Worm (Caenorhabditis elegans) whole organism, late embryonic: ENCODE measurements around the gene snr-3.

ENCODE experiments used
- C08G9.2 ChIP-seq: sonication (generic microtip); optimal IDR thresholded peaks from 2 replicates; lab custom pipeline; 2016; ENCODE audit warnings: mild to moderate bottlenecking, missing genetic modification characterization, moderate library complexity, missing compliant biosample characterization
- C38D4.7 ChIP-seq: fragments of 200-800 bp; sonication (Bioruptor generic); optimal IDR thresholded peaks from 2 replicates; lab custom pipeline; 2018; ENCODE audit warnings: mild to moderate bottlenecking, missing genetic modification characterization, moderate library complexity, missing compliant biosample characterization
- K09A11.1 ChIP-seq: sonication (generic microtip); optimal IDR thresholded peaks from 2 replicates; lab custom pipeline; 2017; ENCODE audit warnings: antibody characterized with exemption, mild to moderate bottlenecking, missing genetic modification characterization, missing compliant biosample characterization; ENCODE audit not compliant: insufficient read depth
- T23F11.4 ChIP-seq: fragments of 200-800 bp; sonication (Bioruptor generic); optimal IDR thresholded peaks from 2 replicates; lab custom pipeline; 2018; ENCODE audit warnings: mild to moderate bottlenecking, missing genetic modification characterization, missing compliant biosample characterization
- ama-1 ChIP-seq: fragments of 150-350 bp; optimal IDR thresholded peaks from 2 replicates; lab custom pipeline; 2014
- ceh-14 ChIP-seq: sonication (generic microtip); optimal IDR thresholded peaks from 2 replicates; lab custom pipeline; 2016; ENCODE audit warnings: missing genotype, missing genetic modification characterization, missing compliant biosample characterization
- ceh-18 ChIP-seq: sonication (generic microtip); optimal IDR thresholded peaks from 2 replicates; lab custom pipeline; 2016; ENCODE audit warnings: missing genetic modification characterization, missing compliant biosample characterization
- ceh-19 ChIP-seq: fragments of 200-800 bp; sonication (Bioruptor generic); optimal IDR thresholded peaks from 2 replicates; lab custom pipeline; 2018; ENCODE audit warnings: mild to moderate bottlenecking, missing genetic modification characterization, missing compliant biosample characterization
- ceh-2 ChIP-seq: sonication (generic microtip); optimal IDR thresholded peaks from 2 replicates; lab custom pipeline; 2016; ENCODE audit warnings: missing genotype, missing genetic modification characterization, missing compliant biosample characterization
- ceh-22 ChIP-seq: sonication (generic microtip); optimal IDR thresholded peaks from 2 replicates; lab custom pipeline; 2017; ENCODE audit warnings: missing biosample characterization, missing genetic modification characterization
- ceh-24 ChIP-seq: sonication (generic microtip); optimal IDR thresholded peaks from 2 replicates; lab custom pipeline; 2016; ENCODE audit warnings: mild to moderate bottlenecking, missing genetic modification characterization, missing compliant biosample characterization
- ceh-31 ChIP-seq: sonication (generic microtip); optimal IDR thresholded peaks from 2 replicates; lab custom pipeline; 2016; ENCODE audit warnings: missing genetic modification characterization, missing compliant biosample characterization
- ceh-34 ChIP-seq: sonication (generic microtip); optimal IDR thresholded peaks from 2 replicates; lab custom pipeline; 2016; ENCODE audit warnings: mild to moderate bottlenecking, missing genetic modification characterization, missing compliant biosample characterization
- ceh-48 ChIP-seq: sonication (generic microtip); optimal IDR thresholded peaks from 2 replicates; lab custom pipeline; 2016; ENCODE audit warnings: missing genetic modification characterization, inconsistent platforms, missing compliant biosample characterization
- ceh-6 ChIP-seq: fragments of 200-800 bp; sonication (Bioruptor generic); optimal IDR thresholded peaks from 2 replicates; lab custom pipeline; 2018; ENCODE audit warnings: mild to moderate bottlenecking, missing genetic modification characterization, missing compliant biosample characterization
- dve-1 ChIP-seq: sonication (generic microtip); optimal IDR thresholded peaks from 2 replicates; lab custom pipeline; 2017; ENCODE audit warnings: antibody characterized with exemption, mild to moderate bottlenecking, missing genetic modification characterization, missing compliant biosample characterization
- elt-2 ChIP-seq: sonication (generic microtip); optimal IDR thresholded peaks from 2 replicates; lab custom pipeline; 2016; ENCODE audit warnings: missing genetic modification reagents, missing genetic modification characterization, missing compliant biosample characterization
- elt-4 ChIP-seq: sonication (generic microtip); optimal IDR thresholded peaks from 2 replicates; lab custom pipeline; 2016; ENCODE audit warnings: missing genetic modification characterization, missing compliant biosample characterization
- ets-4 ChIP-seq: sonication (generic microtip); optimal IDR thresholded peaks from 2 replicates; lab custom pipeline; 2016; ENCODE audit warnings: missing genetic modification characterization, missing compliant biosample characterization
- fax-1 ChIP-seq: sonication (generic microtip); optimal IDR thresholded peaks from 2 replicates; lab custom pipeline; 2016; ENCODE audit warnings: missing genotype, missing genetic modification characterization, missing compliant biosample characterization
- fkh-10 ChIP-seq: fragments of 150-350 bp; optimal IDR thresholded peaks from 2 replicates; lab custom pipeline; 2014; ENCODE audit warnings: missing biosample characterization, missing genetic modification reagents, missing genetic modification characterization
- fkh-6 ChIP-seq: sonication (generic microtip); optimal IDR thresholded peaks from 2 replicates; lab custom pipeline; 2016; ENCODE audit warnings: missing genetic modification characterization, missing compliant biosample characterization
- gmeb-2 ChIP-seq: sonication (generic microtip); optimal IDR thresholded peaks from 2 replicates; lab custom pipeline; 2016; ENCODE audit warnings: missing genetic modification characterization, inconsistent platforms, missing compliant biosample characterization
- hlh-30 ChIP-seq: sonication (generic microtip); optimal IDR thresholded peaks from 2 replicates; lab custom pipeline; 2017; ENCODE audit warnings: antibody characterized with exemption, missing genetic modification characterization, missing compliant biosample characterization; ENCODE audit not compliant: insufficient read depth
- hlh-6 ChIP-seq: sonication (generic microtip); optimal IDR thresholded peaks from 2 replicates; lab custom pipeline; 2016; ENCODE audit warnings: missing genotype, missing genetic modification characterization, missing compliant biosample characterization
- hlh-8 ChIP-seq: sonication (generic microtip); optimal IDR thresholded peaks from 2 replicates; lab custom pipeline; 2016; ENCODE audit warnings: missing genotype, missing genetic modification characterization, missing compliant biosample characterization
- lin-11 ChIP-seq: fragments of 200-800 bp; sonication (Bioruptor generic); optimal IDR thresholded peaks from 2 replicates; lab custom pipeline; 2018; ENCODE audit warnings: mild to moderate bottlenecking, missing genetic modification characterization, missing compliant biosample characterization
- madf-2 ChIP-seq: sonication (generic microtip); optimal IDR thresholded peaks from 2 replicates; lab custom pipeline; 2017; ENCODE audit warnings: missing genetic modification characterization, missing compliant biosample characterization
- mec-3 ChIP-seq: sonication (generic microtip); optimal IDR thresholded peaks from 2 replicates; lab custom pipeline; 2016; ENCODE audit warnings: borderline replicate concordance, missing genetic modification characterization, missing compliant biosample characterization
- nfya-1 ChIP-seq: sonication (generic microtip); optimal IDR thresholded peaks from 2 replicates; lab custom pipeline; 2017; ENCODE audit warnings: missing genetic modification characterization, mild to moderate bottlenecking, missing compliant biosample characterization, antibody characterized with exemption, moderate library complexity
- nhr-232 ChIP-seq: sonication (generic microtip); optimal IDR thresholded peaks from 2 replicates; lab custom pipeline; 2016; ENCODE audit warnings: missing genetic modification characterization, missing compliant biosample characterization
- npax-4 ChIP-seq: sonication (generic microtip); optimal IDR thresholded peaks from 2 replicates; lab custom pipeline; 2016; ENCODE audit warnings: missing genetic modification characterization, missing compliant biosample characterization
- odd-2 ChIP-seq: sonication (generic microtip); optimal IDR thresholded peaks from 2 replicates; lab custom pipeline; 2017; ENCODE audit warnings: antibody characterized with exemption, mild to moderate bottlenecking, missing genetic modification characterization, missing compliant biosample characterization
- pat-9 ChIP-seq: fragments of 200-800 bp; sonication (Bioruptor generic); optimal IDR thresholded peaks from 2 replicates; lab custom pipeline; 2018; ENCODE audit warnings: mild to moderate bottlenecking, missing genetic modification characterization, moderate library complexity, missing compliant biosample characterization
- pax-1 ChIP-seq: fragments of 150-350 bp; optimal IDR thresholded peaks from 2 replicates; lab custom pipeline; 2014; ENCODE audit warnings: missing biosample characterization, missing genetic modification characterization
- pha-4 ChIP-seq: fragments of 150-350 bp; optimal IDR thresholded peaks from 2 replicates; lab custom pipeline; 2018; ENCODE audit warnings: missing biosample characterization, missing genetic modification reagents, missing genetic modification characterization
- pros-1 ChIP-seq: fragments of 150-350 bp; optimal IDR thresholded peaks from 2 replicates; lab custom pipeline; 2014; ENCODE audit warnings: missing biosample characterization, missing genetic modification reagents, missing genetic modification characterization
- ref-2 ChIP-seq: sonication (generic microtip); optimal IDR thresholded peaks from 2 replicates; lab custom pipeline; 2016; ENCODE audit warnings: missing genetic modification characterization, missing compliant biosample characterization
- rnt-1 ChIP-seq: sonication (generic microtip); optimal IDR thresholded peaks from 2 replicates; lab custom pipeline; 2016; ENCODE audit warnings: missing genetic modification characterization, missing compliant biosample characterization
- sdc-2 ChIP-seq: sonication (generic microtip); optimal IDR thresholded peaks from 2 replicates; lab custom pipeline; 2016; ENCODE audit warnings: missing genotype, missing genetic modification characterization, missing compliant biosample characterization
- sox-2 ChIP-seq: fragments of 200-800 bp; sonication (Bioruptor generic); IDR thresholded peaks from 2 replicates; pipeline ENCODE4 v1.3.6; 2022; ENCODE audit warnings: missing genetic modification reagents, missing genetic modification characterization, missing compliant biosample characterization
- sox-4 ChIP-seq: sonication (generic microtip); optimal IDR thresholded peaks from 2 replicates; lab custom pipeline; 2017; ENCODE audit warnings: mild to moderate bottlenecking, missing genetic modification characterization, inconsistent platforms, missing compliant biosample characterization
- syd-9 ChIP-seq: sonication (generic microtip); optimal IDR thresholded peaks from 2 replicates; lab custom pipeline; 2016; ENCODE audit warnings: mild to moderate bottlenecking, missing genetic modification characterization, moderate library complexity, missing compliant biosample characterization
- tbx-7 ChIP-seq: sonication (generic microtip); optimal IDR thresholded peaks from 2 replicates; lab custom pipeline; 2016; ENCODE audit warnings: missing genotype, missing genetic modification characterization, missing compliant biosample characterization
- ttx-3 ChIP-seq: sonication (generic microtip); optimal IDR thresholded peaks from 2 replicates; lab custom pipeline; 2016; ENCODE audit warnings: missing genetic modification reagents, missing genetic modification characterization, missing compliant biosample characterization
- unc-42 ChIP-seq: sonication (generic microtip); optimal IDR thresholded peaks from 2 replicates; lab custom pipeline; 2016; ENCODE audit warnings: missing genotype, missing genetic modification characterization, missing compliant biosample characterization
- unc-55 ChIP-seq: sonication (generic microtip); optimal IDR thresholded peaks from 2 replicates; lab custom pipeline; 2017; ENCODE audit warnings: missing biosample characterization, missing genetic modification reagents, missing genetic modification characterization
- unc-86 ChIP-seq: sonication (generic microtip); optimal IDR thresholded peaks from 2 replicates; lab custom pipeline; 2016; ENCODE audit warnings: missing genetic modification characterization, missing compliant biosample characterization
- zip-5 ChIP-seq: sonication (generic microtip); optimal IDR thresholded peaks from 2 replicates; lab custom pipeline; 2016; ENCODE audit warnings: missing genetic modification characterization, missing compliant biosample characterization
- ztf-16 ChIP-seq: sonication (generic microtip); optimal IDR thresholded peaks from 2 replicates; lab custom pipeline; 2017; ENCODE audit warnings: missing genetic modification characterization, missing compliant biosample characterization

snr-3 gene

ce11 chrII:6493139-6493538 lies 3.6 kb upstream of the snr-3 start:
- no peak for TF ChIP-seq hlh-8 (tag; lab: Kevin White, UChicago)
- peak; percentile 84 for TF ChIP-seq unc-42 (tag; lab: Kevin White, UChicago)

- TF ChIP-seq ttx-3 = no peak
- peak; percentile 80 for TF ChIP-seq ceh-31 (tag; lab: Kevin White, UChicago)
- TF ChIP-seq sox-4 = peak; percentile 13
- TF ChIP-seq hlh-8 (tag; lab: Kevin White, UChicago) = no peak
- no peak for TF ChIP-seq hlh-30 (tag; lab: Kevin White, UChicago)
- TF ChIP-seq pros-1 (tag; lab: Kevin White, UChicago) = peak; percentile 49
- TF ChIP-seq ets-4 (tag; lab: Kevin White, UChicago) = peak; percentile 27
- TF ChIP-seq dve-1 (tag; lab: Kevin White, UChicago) = peak; percentile 5
- TF ChIP-seq ceh-22 (tag; lab: Kevin White, UChicago) = peak; percentile 19
- TF ChIP-seq sdc-2 (tag; lab: Kevin White, UChicago) = peak; percentile 37
- peak; percentile 38 for TF ChIP-seq T23F11.4
- TF ChIP-seq pax-1 (tag; lab: Kevin White, UChicago) = no peak
- no peak for TF ChIP-seq K09A11.1
- 0 out of 2 replicates have a peak, but pooled peaks have one; percentile 10 for TF ChIP-seq sox-2
- no peak for TF ChIP-seq gmeb-2 (tag; lab: Kevin White, UChicago)
- peak; percentile 19 for TF ChIP-seq zip-5 (tag; lab: Kevin White, UChicago)
- peak; percentile 27 for TF ChIP-seq ceh-18
- TF ChIP-seq ama-1 (lab: Kevin White, UChicago) = no peak
- TF ChIP-seq nfya-1 (tag; lab: Kevin White, UChicago) = peak; percentile 64
- TF ChIP-seq ztf-16 = no peak
- no peak for TF ChIP-seq pha-4 (tag; lab: Kevin White, UChicago)
- peak; percentile 10 for TF ChIP-seq fkh-10 (GFP tag; lab: Kevin White, UChicago)
- TF ChIP-seq nhr-232 = no peak
- TF ChIP-seq mec-3 = no peak
- no peak for TF ChIP-seq madf-2 (tag; lab: Kevin White, UChicago)
- TF ChIP-seq odd-2 (tag; lab: Kevin White, UChicago) = no peak
- no peak for TF ChIP-seq unc-86 (tag; lab: Kevin White, UChicago)
- TF ChIP-seq ceh-2 (tag; lab: Kevin White, UChicago) = peak; percentile 28
- no peak for TF ChIP-seq elt-2
- peak; percentile 71 for TF ChIP-seq ceh-19 (GFP tag; lab: Kevin White, UChicago)
- peak; percentile 16 for TF ChIP-seq hlh-6 (tag; lab: Kevin White, UChicago)
- no peak for TF ChIP-seq npax-4 (tag; lab: Kevin White, UChicago)
- no peak for TF ChIP-seq ceh-48 (tag; lab: Kevin White, UChicago)
- TF ChIP-seq pat-9 (tag; lab: Kevin White, UChicago) = peak; percentile 48
- no peak for TF ChIP-seq ceh-24
- TF ChIP-seq ceh-6 (GFP tag; lab: Kevin White, UChicago) = peak; percentile 31
- peak; percentile 49 for TF ChIP-seq C08G9.2
- peak; percentile 41 for TF ChIP-seq ref-2 (tag; lab: Kevin White, UChicago)
- TF ChIP-seq fax-1 (tag; lab: Kevin White, UChicago) = peak; percentile 32
- peak; percentile 46 for TF ChIP-seq unc-42 (tag; lab: Kevin White, UChicago)
- peak; percentile 12 for TF ChIP-seq fkh-6 (tag; lab: Kevin White, UChicago)
- peak; percentile 61 for TF ChIP-seq syd-9
- no peak for TF ChIP-seq lin-11 (tag; lab: Kevin White, UChicago)
- TF ChIP-seq ceh-34 (tag; lab: Kevin White, UChicago) = peak; percentile 82
- no peak for TF ChIP-seq tbx-7
- TF ChIP-seq elt-4 = no peak
- no peak for TF ChIP-seq rnt-1 (tag; lab: Kevin White, UChicago)
- peak; percentile 75 for TF ChIP-seq ceh-14 (tag; lab: Kevin White, UChicago)
- peak; percentile 59 for TF ChIP-seq unc-55
- TF ChIP-seq C38D4.7 (GFP tag; lab: Kevin White, UChicago) = peak; percentile 44
These were observed 2.4 kb upstream of the snr-3 start, which contains the start of the genes T28D9.11 and T28D9.1 for ce11 chrII:6491817-6492452. Gene T28D9.11 (minus strand): TSS chrII:6491993. Gene T28D9.1 (plus strand): TSS chrII:6492402.
